Fruit fly (Drosophila melanogaster) S2 (cell line): ENCODE results near the gene slf.

Experiments
- CG8478 ChIP-seq: fragments of >200 bp; optimal IDR thresholded peaks from 2 replicates; lab custom pipeline; 2018
- CTCF ChIP-seq, 2 experiments: fragments of >200 bp; optimal IDR thresholded peaks; 2 replicates each; lab custom pipeline; 2018

DNA sequence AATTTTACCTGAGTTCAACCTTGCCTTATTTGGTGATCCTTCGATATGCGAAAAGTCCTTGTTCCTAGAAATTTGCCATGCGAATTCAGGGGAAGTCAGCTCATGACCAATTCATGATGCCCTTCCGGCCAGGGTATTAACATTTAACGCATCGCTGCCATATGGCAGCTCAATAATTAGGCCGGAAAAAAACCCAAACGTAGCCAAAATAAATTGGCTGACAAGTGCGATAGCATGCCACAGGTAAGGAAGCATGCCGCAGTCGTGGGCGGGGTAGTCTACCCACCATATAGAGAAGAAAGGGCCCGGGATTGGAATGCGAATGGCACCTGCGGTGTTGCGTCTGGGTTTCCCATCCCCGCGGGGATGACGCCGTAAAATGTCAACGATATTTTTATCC is 22.1 kb upstream of the slf start:
- TF ChIP-seq CG8478 (lab: Kevin White, UChicago) (no peak), CTCF (optimal IDR thresholded peaks at IDR 0.05; lab: Kevin White, UChicago) (no peak)
